Worm (Caenorhabditis elegans) whole organism, late embryonic: ENCODE results near the gene F22F1.2.
A peak's percentile ranks its signal among the peaks of the same experiment; 100 is the strongest.

Experiments
- C38D4.7 ChIP-seq: fragments of 200-800 bp; sonication (Bioruptor generic); optimal IDR thresholded peaks from 2 replicates; lab custom pipeline; 2018; ENCODE audit warnings: mild to moderate bottlenecking, missing genetic modification characterization, moderate library complexity, missing compliant biosample characterization
- K02D7.2 ChIP-seq: sonication (generic microtip); optimal IDR thresholded peaks from 2 replicates; lab custom pipeline; 2017; ENCODE audit warnings: mild to moderate bottlenecking, missing genetic modification characterization, missing compliant biosample characterization
- K09A11.1 ChIP-seq: sonication (generic microtip); optimal IDR thresholded peaks from 2 replicates; lab custom pipeline; 2017; ENCODE audit warnings: antibody characterized with exemption, mild to moderate bottlenecking, missing genetic modification characterization, missing compliant biosample characterization; ENCODE audit not compliant: insufficient read depth
- ama-1 ChIP-seq: fragments of 150-350 bp; optimal IDR thresholded peaks from 2 replicates; lab custom pipeline; 2014
- ceh-14 ChIP-seq: sonication (generic microtip); optimal IDR thresholded peaks from 2 replicates; lab custom pipeline; 2016; ENCODE audit warnings: missing genotype, missing genetic modification characterization, missing compliant biosample characterization
- ceh-18 ChIP-seq: sonication (generic microtip); optimal IDR thresholded peaks from 2 replicates; lab custom pipeline; 2016; ENCODE audit warnings: missing genetic modification characterization, missing compliant biosample characterization
- ceh-31 ChIP-seq: sonication (generic microtip); optimal IDR thresholded peaks from 2 replicates; lab custom pipeline; 2016; ENCODE audit warnings: missing genetic modification characterization, missing compliant biosample characterization
- ceh-34 ChIP-seq: sonication (generic microtip); optimal IDR thresholded peaks from 2 replicates; lab custom pipeline; 2016; ENCODE audit warnings: mild to moderate bottlenecking, missing genetic modification characterization, missing compliant biosample characterization
- ceh-48 ChIP-seq: sonication (generic microtip); optimal IDR thresholded peaks from 2 replicates; lab custom pipeline; 2016; ENCODE audit warnings: missing genetic modification characterization, inconsistent platforms, missing compliant biosample characterization
- ceh-9 ChIP-seq: sonication (generic microtip); optimal IDR thresholded peaks from 2 replicates; lab custom pipeline; 2016; ENCODE audit warnings: mild to moderate bottlenecking, missing genetic modification characterization, inconsistent platforms, missing compliant biosample characterization
- elt-2 ChIP-seq: sonication (generic microtip); optimal IDR thresholded peaks from 2 replicates; lab custom pipeline; 2016; ENCODE audit warnings: missing genetic modification reagents, missing genetic modification characterization, missing compliant biosample characterization
- eyg-1 ChIP-seq: sonication (generic microtip); optimal IDR thresholded peaks from 2 replicates; lab custom pipeline; 2016; ENCODE audit warnings: missing genotype, missing genetic modification characterization, missing compliant biosample characterization
- fkh-10 ChIP-seq: fragments of 150-350 bp; optimal IDR thresholded peaks from 2 replicates; lab custom pipeline; 2014; ENCODE audit warnings: missing biosample characterization, missing genetic modification reagents, missing genetic modification characterization
- hlh-8 ChIP-seq: sonication (generic microtip); optimal IDR thresholded peaks from 2 replicates; lab custom pipeline; 2016; ENCODE audit warnings: missing genotype, missing genetic modification characterization, missing compliant biosample characterization
- lim-6 ChIP-seq: sonication (generic microtip); optimal IDR thresholded peaks from 2 replicates; lab custom pipeline; 2016; ENCODE audit warnings: missing genetic modification characterization, missing compliant biosample characterization
- lin-11 ChIP-seq: fragments of 200-800 bp; sonication (Bioruptor generic); optimal IDR thresholded peaks from 2 replicates; lab custom pipeline; 2018; ENCODE audit warnings: mild to moderate bottlenecking, missing genetic modification characterization, missing compliant biosample characterization
- nfya-1 ChIP-seq: sonication (generic microtip); optimal IDR thresholded peaks from 2 replicates; lab custom pipeline; 2017; ENCODE audit warnings: missing genetic modification characterization, mild to moderate bottlenecking, missing compliant biosample characterization, antibody characterized with exemption, moderate library complexity
- nhr-232 ChIP-seq: sonication (generic microtip); optimal IDR thresholded peaks from 2 replicates; lab custom pipeline; 2016; ENCODE audit warnings: missing genetic modification characterization, missing compliant biosample characterization
- pat-9 ChIP-seq: fragments of 200-800 bp; sonication (Bioruptor generic); optimal IDR thresholded peaks from 2 replicates; lab custom pipeline; 2018; ENCODE audit warnings: mild to moderate bottlenecking, missing genetic modification characterization, moderate library complexity, missing compliant biosample characterization
- pax-1 ChIP-seq: fragments of 150-350 bp; optimal IDR thresholded peaks from 2 replicates; lab custom pipeline; 2014; ENCODE audit warnings: missing biosample characterization, missing genetic modification characterization
- pqm-1 ChIP-seq: sonication (generic microtip); optimal IDR thresholded peaks from 2 replicates; lab custom pipeline; 2016; ENCODE audit warnings: missing genetic modification characterization, missing compliant biosample characterization
- pros-1 ChIP-seq: fragments of 150-350 bp; optimal IDR thresholded peaks from 2 replicates; lab custom pipeline; 2014; ENCODE audit warnings: missing biosample characterization, missing genetic modification reagents, missing genetic modification characterization
- ref-2 ChIP-seq: sonication (generic microtip); optimal IDR thresholded peaks from 2 replicates; lab custom pipeline; 2016; ENCODE audit warnings: missing genetic modification characterization, missing compliant biosample characterization
- sox-4 ChIP-seq: sonication (generic microtip); optimal IDR thresholded peaks from 2 replicates; lab custom pipeline; 2017; ENCODE audit warnings: mild to moderate bottlenecking, missing genetic modification characterization, inconsistent platforms, missing compliant biosample characterization
- syd-9 ChIP-seq: sonication (generic microtip); optimal IDR thresholded peaks from 2 replicates; lab custom pipeline; 2016; ENCODE audit warnings: mild to moderate bottlenecking, missing genetic modification characterization, moderate library complexity, missing compliant biosample characterization
- tbx-2 ChIP-seq: sonication (generic microtip); optimal IDR thresholded peaks from 2 replicates; lab custom pipeline; 2016; ENCODE audit warnings: missing genetic modification characterization, missing compliant biosample characterization
- tbx-7 ChIP-seq: sonication (generic microtip); optimal IDR thresholded peaks from 2 replicates; lab custom pipeline; 2016; ENCODE audit warnings: missing genotype, missing genetic modification characterization, missing compliant biosample characterization
- ttx-3 ChIP-seq: sonication (generic microtip); optimal IDR thresholded peaks from 2 replicates; lab custom pipeline; 2016; ENCODE audit warnings: missing genetic modification reagents, missing genetic modification characterization, missing compliant biosample characterization
- unc-3 ChIP-seq, 2 experiments: fragments of 200-800 bp in 1 of 2; sonication (Bioruptor generic) in 1 of 2; sonication (generic microtip) in 1 of 2; conservative IDR thresholded peaks in 1 of 2; optimal IDR thresholded peaks in 1 of 2; 2 replicates each; pipeline versions ENCODE4 v1.3.6 to Lab custom; 2016 to 2022; ENCODE audit warnings: missing compliant biosample characterization in 2 of 2, missing genetic modification characterization in 2 of 2, missing genetic modification reagents in 1 of 2
- unc-42 ChIP-seq: sonication (generic microtip); optimal IDR thresholded peaks from 2 replicates; lab custom pipeline; 2016; ENCODE audit warnings: missing genotype, missing genetic modification characterization, missing compliant biosample characterization
- unc-55 ChIP-seq: sonication (generic microtip); optimal IDR thresholded peaks from 2 replicates; lab custom pipeline; 2017; ENCODE audit warnings: missing biosample characterization, missing genetic modification reagents, missing genetic modification characterization
- unc-86 ChIP-seq: sonication (generic microtip); optimal IDR thresholded peaks from 2 replicates; lab custom pipeline; 2016; ENCODE audit warnings: missing genetic modification characterization, missing compliant biosample characterization
- zip-5 ChIP-seq: sonication (generic microtip); optimal IDR thresholded peaks from 2 replicates; lab custom pipeline; 2016; ENCODE audit warnings: missing genetic modification characterization, missing compliant biosample characterization
- ztf-16 ChIP-seq: sonication (generic microtip); optimal IDR thresholded peaks from 2 replicates; lab custom pipeline; 2017; ENCODE audit warnings: missing genetic modification characterization, missing compliant biosample characterization

F22F1.2 gene

DNA sequence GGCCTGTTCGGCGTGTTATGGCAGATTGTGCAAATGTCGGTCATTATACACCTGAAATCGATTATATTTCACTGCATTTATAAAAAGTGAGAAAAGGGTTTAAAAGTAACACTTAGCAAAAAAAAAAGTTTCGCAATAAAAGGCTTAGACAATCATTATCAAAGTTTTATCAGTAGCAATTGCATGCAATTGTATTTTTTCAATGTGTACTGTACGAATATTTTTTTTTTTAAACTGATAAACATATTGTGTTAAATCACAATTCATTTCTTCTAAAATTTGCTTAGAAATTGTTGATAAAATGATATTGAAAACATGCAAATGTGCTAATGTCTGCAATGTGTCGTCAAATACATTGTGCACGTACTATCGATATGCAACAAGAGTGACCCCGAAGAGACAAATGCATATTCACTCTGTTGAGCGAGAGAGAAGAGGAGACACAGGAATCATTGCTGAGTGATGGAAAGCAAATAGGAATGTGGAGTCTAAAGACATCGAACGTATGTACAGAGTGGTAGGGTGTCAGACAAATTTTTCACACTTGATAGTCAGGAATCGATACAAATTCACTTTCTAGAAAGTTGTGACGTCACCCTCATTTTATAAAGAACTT lies 14.1 kb downstream of the F22F1.2 start, which contains the start of gene C02B8.6:
TSS of gene C02B8.6 (minus strand) at position 51 of the 616 bp plus-strand sequence.
- TF ChIP-seq ceh-48 (tag; lab: Kevin White, UChicago), result peak; percentile 26
- TF ChIP-seq K09A11.1 (tag; lab: Kevin White, UChicago), result no peak
- no peak for TF ChIP-seq syd-9
- no peak for TF ChIP-seq eyg-1 (tag; lab: Kevin White, UChicago)
- peak; percentile 54 for TF ChIP-seq tbx-2 (tag; lab: Kevin White, UChicago)
- peak; percentile 10 for TF ChIP-seq ceh-31
- TF ChIP-seq sox-4 (tag; lab: Kevin White, UChicago), result no peak
- TF ChIP-seq nfya-1 (tag; lab: Kevin White, UChicago), result peak; percentile 33
- no peak for TF ChIP-seq lim-6 (tag; lab: Kevin White, UChicago)
- TF ChIP-seq pros-1 (tag; lab: Kevin White, UChicago), result no peak
- no peak for TF ChIP-seq K02D7.2 (tag; lab: Kevin White, UChicago)
- TF ChIP-seq ceh-34 (tag; lab: Kevin White, UChicago), result peak; percentile 32
- peak; percentile 69 for TF ChIP-seq elt-2 (tag; lab: Kevin White, UChicago)
- no peak for TF ChIP-seq ama-1
- TF ChIP-seq unc-3 (GFP tag; conservative IDR thresholded peaks at IDR 0.05; lab: Robert Waterston, UW), result no peak
- TF ChIP-seq unc-3 (tag; optimal IDR thresholded peaks at IDR 0.05; lab: Kevin White, UChicago), result no peak
- TF ChIP-seq lin-11 (tag; lab: Kevin White, UChicago), result no peak

DNA sequence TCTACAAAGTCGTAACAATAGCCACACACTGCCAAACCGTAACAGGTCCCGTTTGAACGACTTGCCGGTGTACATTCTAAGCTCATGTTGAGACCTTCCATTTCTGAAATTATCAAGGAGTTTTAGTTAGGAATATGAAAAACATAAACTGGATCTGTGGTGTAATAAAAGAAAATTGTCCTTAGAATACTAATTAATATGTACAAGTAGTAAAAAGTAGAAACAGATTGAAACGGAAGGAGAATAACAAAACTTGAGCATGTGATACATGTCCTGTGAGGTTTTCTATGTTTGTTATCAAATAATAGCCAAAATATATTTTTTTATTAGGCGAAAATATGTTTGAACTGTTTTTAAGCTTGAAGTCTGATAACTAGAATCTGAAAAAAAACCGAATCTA lies 21.0 kb downstream of the F22F1.2 start, which contains the start of gene frpr-1:
TSS of gene frpr-1 (minus strand) at position 101 of the 400 bp plus-strand sequence.
- TF ChIP-seq pat-9 (tag; lab: Kevin White, UChicago) (no peak), ttx-3 (tag; lab: Kevin White, UChicago) (no peak), ztf-16 (tag; lab: Kevin White, UChicago) (no peak), fkh-10 (GFP tag; lab: Kevin White, UChicago) (no peak), pax-1 (tag; lab: Kevin White, UChicago) (no peak), unc-55 (GFP tag; lab: Kevin White, UChicago) (no peak)

DNA sequence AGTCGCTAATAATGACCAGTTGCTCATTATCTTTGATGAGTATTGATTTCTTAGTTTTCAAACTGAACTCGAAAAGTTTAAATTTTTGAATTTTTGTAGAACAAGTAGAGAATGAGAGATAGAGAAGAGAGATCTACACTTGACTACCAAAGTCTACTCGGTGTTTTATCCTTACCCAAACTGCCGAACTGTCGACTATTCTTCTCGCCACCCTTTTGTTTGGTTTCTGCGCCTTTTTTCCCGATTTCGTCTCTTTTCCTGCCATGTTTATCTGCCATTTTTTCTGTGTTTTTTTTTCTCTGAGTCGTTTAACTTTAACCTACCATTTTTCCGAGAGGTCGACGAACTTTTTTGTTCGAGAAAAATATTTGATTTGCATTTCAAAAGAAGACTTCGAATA lies 27.3 kb downstream of the F22F1.2 start, which contains the start of gene C02B8.12:
TSS of gene C02B8.12 (minus strand) at position 175 of the 400 bp plus-strand sequence.
- TF ChIP-seq ceh-14 (no peak), ref-2 (tag; lab: Kevin White, UChicago) (no peak), tbx-7 (tag; lab: Kevin White, UChicago) (no peak), zip-5 (tag; lab: Kevin White, UChicago) (no peak), ceh-18 (tag; lab: Kevin White, UChicago) (no peak), ceh-9 (tag; lab: Kevin White, UChicago) (no peak), tbx-2 (tag; lab: Kevin White, UChicago) (no peak), nhr-232 (no peak), unc-42 (tag; lab: Kevin White, UChicago) (no peak)

DNA sequence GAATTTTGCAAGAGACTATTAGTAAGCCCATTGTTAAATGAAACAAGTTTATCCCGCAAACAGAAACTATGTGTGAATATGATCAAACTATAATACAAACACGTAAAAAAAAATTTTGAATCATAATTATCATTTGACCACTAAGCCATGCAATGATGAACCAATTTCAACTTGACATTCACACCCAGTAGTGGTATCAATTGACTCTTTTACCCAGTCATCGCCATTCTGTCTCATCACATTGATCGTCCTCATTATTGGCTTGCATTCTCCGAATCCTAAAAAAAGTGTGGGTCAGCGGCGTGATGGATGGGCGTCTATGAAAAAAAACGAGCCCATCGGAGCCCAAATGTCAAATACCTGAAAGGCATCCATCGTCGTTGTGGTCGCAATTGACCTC lies 30.2 kb downstream of the F22F1.2 start:
- TF ChIP-seq nhr-232, result no peak

DNA sequence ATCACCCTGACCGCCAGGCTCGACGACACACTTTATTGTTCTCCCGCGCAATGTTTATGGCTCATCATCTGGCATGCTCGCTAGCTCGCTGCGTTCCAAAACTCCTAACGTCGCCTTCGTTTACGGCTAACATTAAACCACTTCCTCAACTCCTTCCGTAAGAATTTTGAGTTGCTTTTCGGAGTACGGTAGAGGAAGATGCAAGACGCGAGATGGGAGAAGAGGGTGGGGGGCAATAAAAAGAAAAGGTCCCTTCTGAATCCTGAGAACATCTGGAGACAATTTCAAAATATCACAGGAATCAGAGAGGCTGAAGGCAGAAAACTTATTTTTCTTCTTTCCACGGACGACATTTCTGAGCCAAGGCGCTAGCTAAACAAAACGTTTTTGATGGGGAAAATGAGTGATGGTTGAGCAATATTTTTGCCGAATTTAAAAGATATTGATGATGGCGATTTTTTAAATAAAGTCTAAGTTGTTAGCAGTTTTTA lies 32.6 kb downstream of the F22F1.2 start:
- no peak for TF ChIP-seq pqm-1 (tag; lab: Kevin White, UChicago)
- no peak for TF ChIP-seq unc-86 (tag; lab: Kevin White, UChicago)
- TF ChIP-seq C38D4.7 (GFP tag; lab: Kevin White, UChicago), result no peak
- no peak for TF ChIP-seq lin-11 (tag; lab: Kevin White, UChicago)
- peak; percentile 98 for TF ChIP-seq hlh-8 (tag; lab: Kevin White, UChicago)
- TF ChIP-seq fkh-10 (GFP tag; lab: Kevin White, UChicago), result no peak
- TF ChIP-seq ztf-16 (tag; lab: Kevin White, UChicago), result no peak
- TF ChIP-seq, all 69 proteins: peak for 1
